Worm (Caenorhabditis elegans): ENCODE results near the gene ZK938.1.

Gene ZK938.1

ce11 chrII:9793197-9793596, 36.0 kb upstream of the ZK938.1 start, which contains the start of gene cyp-13A3:
cyp-13A3 (minus strand) TSS chrII:9793297.
- no peak for TF ChIP-seq ceh-16 (tag; optimal IDR thresholded peaks at IDR 0.05)
- no peak for TF ChIP-seq ztf-1 (GFP tag; conservative IDR thresholded peaks at IDR 0.05)
- TF ChIP-seq mab-5 (tag; optimal IDR thresholded peaks at IDR 0.05), result no peak

ce11 chrII:9797664-9798063, 31.5 kb upstream of the ZK938.1 start, which contains the start of gene cyp-13A4:
cyp-13A4 (minus strand) TSS chrII:9797740.
- TF ChIP-seq sma-9 (GFP tag; optimal IDR thresholded peaks at IDR 0.05) (peak; percentile 15), sma-9 (tag; optimal IDR thresholded peaks at IDR 0.05) (no peak), unc-39 (tag; optimal IDR thresholded peaks at IDR 0.05) (no peak), lin-13 (GFP tag; optimal IDR thresholded peaks at IDR 0.05) (no peak), fos-1 (tag; optimal IDR thresholded peaks at IDR 0.05) (peak; percentile 10), unc-62 (GFP tag; optimal IDR thresholded peaks at IDR 0.05) (no peak)

- TF ChIP-seq mab-5 (tag; optimal IDR thresholded peaks at IDR 0.05) (no peak), ceh-82 (tag; optimal IDR thresholded peaks at IDR 0.05) (no peak), nhr-12 (tag; optimal IDR thresholded peaks at IDR 0.05) (no peak), ztf-4 (tag; optimal IDR thresholded peaks at IDR 0.05) (no peak), lin-13 (GFP tag; optimal IDR thresholded peaks at IDR 0.05) (no peak), nhr-77 (tag; optimal IDR thresholded peaks at IDR 0.05) (no peak), nhr-6 (tag; optimal IDR thresholded peaks at IDR 0.05) (no peak), skn-1 (tag; optimal IDR thresholded peaks at IDR 0.05) (no peak), alr-1 (tag; optimal IDR thresholded peaks at IDR 0.05) (no peak), sma-9 (GFP tag; optimal IDR thresholded peaks at IDR 0.05) (peak; percentile 68), sma-9 (tag; optimal IDR thresholded peaks at IDR 0.05) (no peak), nhr-25 (tag; optimal IDR thresholded peaks at IDR 0.05) (no peak), nhr-11 (tag; optimal IDR thresholded peaks at IDR 0.05) (no peak), nhr-21 (tag; optimal IDR thresholded peaks at IDR 0.05) (no peak), R02D3.7 (tag; optimal IDR thresholded peaks at IDR 0.05) (no peak), elt-1 (tag; optimal IDR thresholded peaks at IDR 0.05) (no peak), fos-1 (tag; optimal IDR thresholded peaks at IDR 0.05) (peak; percentile 92), dmd-4 (tag; optimal IDR thresholded peaks at IDR 0.05) (no peak), sma-3 (GFP tag; optimal IDR thresholded peaks at IDR 0.05) (peak; percentile 68), snpc-4 (tag; optimal IDR thresholded peaks at IDR 0.05) (no peak), C34F6.9 (tag; optimal IDR thresholded peaks at IDR 0.05) (no peak), ZK546.5 (tag; optimal IDR thresholded peaks at IDR 0.05) (no peak), Y55F3AM.14 (GFP tag; optimal IDR thresholded peaks at IDR 0.05) (no peak), lin-39 (tag; optimal IDR thresholded peaks at IDR 0.05) (no peak), nhr-129 (tag; optimal IDR thresholded peaks at IDR 0.05) (peak; percentile 53), unc-39 (tag; optimal IDR thresholded peaks at IDR 0.05) (no peak), ztf-1 (GFP tag; conservative IDR thresholded peaks at IDR 0.05) (no peak), aly-2 (tag; optimal IDR thresholded peaks at IDR 0.05) (no peak), nhr-237 (tag; optimal IDR thresholded peaks at IDR 0.05) (no peak)
Observed at ce11 chrII:9800251-9800650, 29.0 kb upstream of the ZK938.1 start, which contains the start of gene cyp-13A5. cyp-13A5 (minus strand) TSS chrII:9800362.

- TF ChIP-seq ama-1 (optimal IDR thresholded peaks at IDR 0.05) (no peak), lsy-2 (tag; optimal IDR thresholded peaks at IDR 0.05) (no peak), nhr-6 (tag; optimal IDR thresholded peaks at IDR 0.05) (no peak), fos-1 (tag; optimal IDR thresholded peaks at IDR 0.05) (peak; percentile 62)
Observed at ce11 chrII:9802642-9803041, 26.6 kb upstream of the ZK938.1 start, which contains the start of gene cyp-13A6. cyp-13A6 (minus strand) TSS chrII:9802821.

ce11 chrII:9803320-9803719, 25.9 kb upstream of the ZK938.1 start, which contains the start of gene cyp-13A7:
cyp-13A7 (plus strand) TSS chrII:9803620.
- no peak for TF ChIP-seq ceh-82 (tag; optimal IDR thresholded peaks at IDR 0.05)
- TF ChIP-seq sem-4 (tag; optimal IDR thresholded peaks at IDR 0.05), result no peak
- TF ChIP-seq nhr-12 (tag; optimal IDR thresholded peaks at IDR 0.05), result no peak
- no peak for TF ChIP-seq blmp-1 (tag; optimal IDR thresholded peaks at IDR 0.05; ENCODE audit: insufficient read depth)
- TF ChIP-seq ceh-16 (tag; optimal IDR thresholded peaks at IDR 0.05), result no peak
- TF ChIP-seq gmeb-1 (tag; optimal IDR thresholded peaks at IDR 0.05), result no peak
- TF ChIP-seq unc-55 (GFP tag; optimal IDR thresholded peaks at IDR 0.05), result no peak
- no peak for TF ChIP-seq lsy-2 (tag; optimal IDR thresholded peaks at IDR 0.05)
- TF ChIP-seq F13H6.1 (tag; optimal IDR thresholded peaks at IDR 0.05), result no peak
- no peak for TF ChIP-seq C34F6.9 (tag; optimal IDR thresholded peaks at IDR 0.05)
- no peak for TF ChIP-seq mdl-1 (tag; optimal IDR thresholded peaks at IDR 0.05)
- TF ChIP-seq lin-11 (tag; optimal IDR thresholded peaks at IDR 0.05), result no peak
- no peak for TF ChIP-seq ztf-1 (GFP tag; conservative IDR thresholded peaks at IDR 0.05)
- TF ChIP-seq skn-1 (tag; optimal IDR thresholded peaks at IDR 0.05), result no peak
- TF ChIP-seq elt-3 (tag; optimal IDR thresholded peaks at IDR 0.05), result no peak
- no peak for TF ChIP-seq nhr-21 (tag; optimal IDR thresholded peaks at IDR 0.05)
- no peak for TF ChIP-seq ZK546.5 (tag; optimal IDR thresholded peaks at IDR 0.05)
- no peak for TF ChIP-seq dmd-4 (tag; optimal IDR thresholded peaks at IDR 0.05)
- no peak for TF ChIP-seq sma-9 (GFP tag; optimal IDR thresholded peaks at IDR 0.05)
- no peak for TF ChIP-seq sma-9 (tag; optimal IDR thresholded peaks at IDR 0.05)
- TF ChIP-seq R02D3.7 (tag; optimal IDR thresholded peaks at IDR 0.05), result no peak

All from whole organism, L2 larva.